Fruit fly (Drosophila melanogaster): ENCODE measurements around the gene CG9951.

Gene CG9951

DNA sequence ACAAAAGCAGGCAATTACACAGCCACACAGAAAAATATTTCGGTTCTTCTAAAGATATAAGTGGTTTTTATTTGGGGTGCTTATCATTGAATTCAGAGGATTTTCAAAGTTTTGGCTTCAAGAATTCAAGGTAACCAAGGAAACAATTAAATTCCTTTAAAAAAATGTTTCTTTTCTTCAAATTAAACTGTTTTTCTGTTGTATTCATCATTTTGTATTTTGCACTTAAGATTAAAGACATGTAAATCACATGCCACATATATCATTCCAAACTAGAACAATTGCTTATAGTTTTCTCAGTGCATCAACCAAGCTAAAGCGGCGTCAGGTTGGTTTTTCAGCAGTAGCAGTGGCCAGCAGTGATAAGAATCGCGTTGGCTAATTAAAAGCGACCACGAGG is 22.4 kb upstream of the CG9951 start (continued):
- TF ChIP-seq CG1233 (GFP tag; optimal IDR thresholded peaks at IDR 0.05): no peak
- peak; percentile 16 for TF ChIP-seq CG2120 (GFP tag; optimal IDR thresholded peaks at IDR 0.05)
- no peak for TF ChIP-seq Elba2 (GFP tag; optimal IDR thresholded peaks at IDR 0.05)
- no peak for TF ChIP-seq Doc3 (GFP tag; IDR thresholded peaks at IDR 0.05; ENCODE audit: partially characterized antibody)
- TF ChIP-seq CG42726 (GFP tag; IDR thresholded peaks at IDR 0.05; ENCODE audit: partially characterized antibody): no peak

DNA sequence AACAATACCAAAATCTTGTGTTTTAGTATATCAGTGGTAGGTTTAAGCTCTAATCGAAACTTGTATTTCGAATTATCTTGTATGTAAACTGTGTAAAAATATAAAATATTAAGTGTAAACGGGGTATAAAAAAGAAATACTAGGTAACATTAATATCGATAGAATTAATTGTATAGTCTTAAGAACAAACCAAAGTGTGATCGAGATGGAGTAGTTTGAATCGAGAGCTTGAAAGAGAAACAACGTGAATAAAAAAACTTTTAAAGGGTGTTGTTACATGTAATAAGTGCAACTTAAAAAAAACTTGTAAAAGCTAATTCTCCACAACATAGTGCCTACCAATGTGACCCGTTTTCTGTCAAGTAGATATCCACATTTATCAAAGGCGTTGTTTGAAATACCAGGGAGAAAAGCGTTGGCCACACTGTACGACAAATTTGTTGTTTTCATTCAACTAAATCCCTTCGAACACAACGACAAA is 20.8 kb upstream of the CG9951 start, which contains the start of gene TSG101:
Gene TSG101, plus strand, starts transcription at position 208 of the 481 bp plus-strand sequence.
- TF ChIP-seq CHES-1-like (GFP tag; optimal IDR thresholded peaks at IDR 0.05): peak; percentile 8
- peak; percentile 22; the same call in 1 of the 2 replicates for TF ChIP-seq E2f2 (GFP tag; IDR thresholded peaks at IDR 0.05)
- no peak for TF ChIP-seq CG15479 (GFP tag; optimal IDR thresholded peaks at IDR 0.05)
- TF ChIP-seq gfzf (GFP tag; optimal IDR thresholded peaks at IDR 0.05): peak; percentile 92
- TF ChIP-seq Ravus (GFP tag; IDR thresholded peaks at IDR 0.05): no peak
- peak; percentile 50 for TF ChIP-seq Dp (GFP tag; optimal IDR thresholded peaks at IDR 0.05)
- TF ChIP-seq knrl (GFP tag; IDR thresholded peaks at IDR 0.05; ENCODE audit: partially characterized antibody): peak; percentile 66
- peak; percentile 64 for TF ChIP-seq CG30020 (tag; optimal IDR thresholded peaks at IDR 0.05)
- TF ChIP-seq CG4328 (GFP tag; optimal IDR thresholded peaks at IDR 0.05): no peak
- no peak for TF ChIP-seq Xbp1 (GFP tag; optimal IDR thresholded peaks at IDR 0.05)
- peak; percentile 16 for TF ChIP-seq Nf-YC (tag; optimal IDR thresholded peaks at IDR 0.05)
- peak; percentile 38; the same call in 1 of the 3 replicates for TF ChIP-seq CG6791 (GFP tag; IDR thresholded peaks at IDR 0.05; ENCODE audit: partially characterized antibody)
- TF ChIP-seq YL-1 (GFP tag; optimal IDR thresholded peaks at IDR 0.05): peak; percentile 50
- TF ChIP-seq Rx (GFP tag; IDR thresholded peaks at IDR 0.05): no peak
- no peak for TF ChIP-seq HHEX (GFP tag; optimal IDR thresholded peaks at IDR 0.05)
- TF ChIP-seq Med (GFP tag): peak; percentile 41
- TF ChIP-seq CTCF (GFP tag; optimal IDR thresholded peaks at IDR 0.05): peak; percentile 14
- no peak for TF ChIP-seq lbe (GFP tag; optimal IDR thresholded peaks at IDR 0.05)
- TF ChIP-seq CG17361 (GFP tag; IDR thresholded peaks at IDR 0.05): peak; percentile 43; the same call in 2 of the 3 replicates
- peak; percentile 51 for TF ChIP-seq CG16813 (GFP tag; IDR thresholded peaks at IDR 0.05; ENCODE audit: partially characterized antibody)
- peak; percentile 34 for TF ChIP-seq CG33213 (GFP tag; optimal IDR thresholded peaks at IDR 0.05)
- peak; percentile 43 for TF ChIP-seq CG15514 (GFP tag; optimal IDR thresholded peaks at IDR 0.05)
- no peak for TF ChIP-seq eyg (GFP tag; optimal IDR thresholded peaks at IDR 0.05)
- no peak for TF ChIP-seq lov (optimal IDR thresholded peaks at IDR 0.05)
- TF ChIP-seq lov (GFP tag; IDR thresholded peaks at IDR 0.05): no peak
- no peak for TF ChIP-seq CG3407 (GFP tag; optimal IDR thresholded peaks at IDR 0.05)
- peak; percentile 42; the same call in 1 of the 4 replicates for TF ChIP-seq Dll (GFP tag; IDR thresholded peaks at IDR 0.05; ENCODE audit: partially characterized antibody)
- TF ChIP-seq Dek (tag; optimal IDR thresholded peaks at IDR 0.05): peak; percentile 1
- peak; percentile 10 for TF ChIP-seq grau (tag; optimal IDR thresholded peaks at IDR 0.05)
- TF ChIP-seq Pdp1 (GFP tag; optimal IDR thresholded peaks at IDR 0.05): peak in 1 of 2 experiments; percentile 21
- no peak for TF ChIP-seq Hmr (GFP tag; optimal IDR thresholded peaks at IDR 0.05)
- TF ChIP-seq CoRest (tag; optimal IDR thresholded peaks at IDR 0.05): peak; percentile 66
- no peak for TF ChIP-seq PHDP (tag; optimal IDR thresholded peaks at IDR 0.05)
- TF ChIP-seq CG14860 (GFP tag; IDR thresholded peaks at IDR 0.05; ENCODE audit: partially characterized antibody): 0 out of 3 replicates have a peak, but pooled peaks have one; percentile 21
- no peak for TF ChIP-seq kah (GFP tag; optimal IDR thresholded peaks at IDR 0.05)
- no peak for TF ChIP-seq CG10979 (tag; optimal IDR thresholded peaks at IDR 0.05)
- TF ChIP-seq hth (optimal IDR thresholded peaks at IDR 0.05): no peak
- no peak for TF ChIP-seq CG9932 (GFP tag; IDR thresholded peaks at IDR 0.05)
- no peak for TF ChIP-seq Hmx (GFP tag; optimal IDR thresholded peaks at IDR 0.05)
- no peak for TF ChIP-seq ranshi (GFP tag; IDR thresholded peaks at IDR 0.05)
- no peak for TF ChIP-seq croc (GFP tag; conservative IDR thresholded peaks at IDR 0.05)
- TF ChIP-seq sens (GFP tag): peak; percentile 77
- TF ChIP-seq Sin3A (optimal IDR thresholded peaks at IDR 0.05): peak; percentile 19
- TF ChIP-seq CG12659 (GFP tag; optimal IDR thresholded peaks at IDR 0.05): peak; percentile 63

Data from whole organism, embryonic.